Fruit fly (Drosophila melanogaster): Measurements from ENCODE around the gene stx.
A peak's percentile ranks its signal among the peaks of the same experiment; 100 is the strongest.

Gene stx

DNA sequence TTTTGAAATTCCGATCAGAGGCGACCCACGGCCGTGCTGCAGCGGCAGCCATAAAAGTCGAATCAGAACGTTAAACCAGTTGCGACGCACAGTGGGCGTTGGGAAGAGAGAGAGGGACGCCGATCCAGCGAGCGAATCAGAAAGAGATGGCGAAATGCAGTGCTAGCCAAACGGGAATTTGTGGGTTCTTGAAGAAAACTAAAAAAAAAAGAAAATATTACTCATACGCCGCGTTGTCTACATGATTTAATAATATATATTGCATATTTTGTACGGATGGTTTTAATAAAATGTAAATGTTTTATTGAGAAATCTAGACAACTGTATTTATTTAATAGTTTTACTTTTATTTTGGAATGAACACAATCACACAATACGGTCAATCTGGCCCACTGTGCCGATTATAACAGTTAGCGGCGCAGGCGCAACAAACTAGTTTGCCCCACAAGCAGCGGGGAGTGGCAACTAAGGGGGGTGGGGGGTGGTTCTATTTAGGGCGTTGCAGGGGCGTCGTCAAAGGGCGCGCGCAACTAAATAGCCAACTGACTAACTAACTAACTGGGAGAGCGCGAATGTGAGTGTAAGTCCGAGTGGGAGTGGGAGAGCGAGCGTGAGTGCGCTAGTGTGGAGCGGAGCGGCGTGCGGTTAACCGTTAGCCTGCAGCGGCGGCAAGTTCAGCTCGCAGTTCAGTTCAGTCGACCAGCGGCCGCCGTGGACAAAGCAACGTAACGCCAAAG is 27.3 kb upstream of the stx start, which contains the start of gene CG15211 (continued):
- TF ChIP-seq fd64A (GFP tag; optimal IDR thresholded peaks at IDR 0.05), result no peak
- no peak for TF ChIP-seq Dip3 (GFP tag; optimal IDR thresholded peaks at IDR 0.05)
- TF ChIP-seq CG32772 (GFP tag; IDR thresholded peaks at IDR 0.05), result peak; percentile 70
- TF ChIP-seq CG17829 (tag; optimal IDR thresholded peaks at IDR 0.05), result peak; percentile 79
- peak; percentile 57 for TF ChIP-seq lilli (GFP tag; optimal IDR thresholded peaks at IDR 0.05)
- no peak for TF ChIP-seq her (GFP tag; optimal IDR thresholded peaks at IDR 0.05)
- TF ChIP-seq HLH54F (GFP tag; optimal IDR thresholded peaks at IDR 0.05), result no peak
- peak; percentile 25 to 89 for TF ChIP-seq insv (GFP tag; optimal IDR thresholded peaks at IDR 0.05)
- peak; percentile 65 for TF ChIP-seq Chrac-16 (GFP tag; optimal IDR thresholded peaks at IDR 0.05)
- peak; percentile 89 for TF ChIP-seq z (GFP tag; IDR thresholded peaks at IDR 0.05)
- TF ChIP-seq CG2116 (GFP tag; optimal IDR thresholded peaks at IDR 0.05), result peak; percentile 38
- peak; percentile 77 for TF ChIP-seq CG10209 (GFP tag; optimal IDR thresholded peaks at IDR 0.05)
- peak; percentile 37 for TF ChIP-seq scrt (GFP tag; optimal IDR thresholded peaks at IDR 0.05)
- peak; percentile 53 for TF ChIP-seq Abd-B (GFP tag; optimal IDR thresholded peaks at IDR 0.05)
- peak; percentile 71 for TF ChIP-seq cad (GFP tag; optimal IDR thresholded peaks at IDR 0.05)
- peak; percentile 62 for TF ChIP-seq Spps (tag; optimal IDR thresholded peaks at IDR 0.05)
- TF ChIP-seq aop (GFP tag; IDR thresholded peaks at IDR 0.05), result no peak
- peak; percentile 85 for TF ChIP-seq CG18262 (tag; optimal IDR thresholded peaks at IDR 0.05)
- peak; percentile 45; the same call in 1 of the 2 replicates for TF ChIP-seq bbx (GFP tag; IDR thresholded peaks at IDR 0.05; ENCODE audit: partially characterized antibody)
- TF ChIP-seq B-H1 (GFP tag; IDR thresholded peaks at IDR 0.05), result peak; percentile 31
- peak; percentile 50; the same call in 1 of the 2 replicates for TF ChIP-seq ap (GFP tag; IDR thresholded peaks at IDR 0.05)
- no peak for TF ChIP-seq hth (optimal IDR thresholded peaks at IDR 0.05)
- peak; percentile 86 for TF ChIP-seq CG2712 (tag; optimal IDR thresholded peaks at IDR 0.05)
- TF ChIP-seq CG42726 (GFP tag; IDR thresholded peaks at IDR 0.05; ENCODE audit: partially characterized antibody), result no peak
- TF ChIP-seq CG9215 (GFP tag; IDR thresholded peaks at IDR 0.05), result peak; percentile 35; the same call in 1 of the 2 replicates
- peak in 1 of 2 experiments; percentile 59 for TF ChIP-seq dpn (GFP tag; optimal IDR thresholded peaks at IDR 0.05)
- peak; percentile 36 for TF ChIP-seq CG15011 (GFP tag; optimal IDR thresholded peaks at IDR 0.05)
- no peak for TF ChIP-seq CG17186 (GFP tag; optimal IDR thresholded peaks at IDR 0.05)
- peak; percentile 49 for TF ChIP-seq Lhr (GFP tag; optimal IDR thresholded peaks at IDR 0.05)
- TF ChIP-seq Hmr (GFP tag; optimal IDR thresholded peaks at IDR 0.05), result peak; percentile 61
- TF ChIP-seq gce (GFP tag; IDR thresholded peaks at IDR 0.05), result peak; percentile 31; the same call in 1 of the 3 replicates
- peak; percentile 72 for TF ChIP-seq CG17385 (GFP tag; optimal IDR thresholded peaks at IDR 0.05)
- no peak for TF ChIP-seq CG6813 (GFP tag; optimal IDR thresholded peaks at IDR 0.05)
- peak; percentile 54; the same call in 1 of the 2 replicates for TF ChIP-seq CG14441 (GFP tag; IDR thresholded peaks at IDR 0.05)
- no peak; the same call in 1 of the 2 replicates for TF ChIP-seq MBD-R2 (GFP tag; IDR thresholded peaks at IDR 0.05)
- peak; percentile 19 for TF ChIP-seq Hand (GFP tag; optimal IDR thresholded peaks at IDR 0.05)
- peak; percentile 21; the same call in 2 of the 3 replicates for TF ChIP-seq Aef1 (GFP tag; IDR thresholded peaks at IDR 0.05)
- TF ChIP-seq disco-r (GFP tag; optimal IDR thresholded peaks at IDR 0.05), result no peak
- TF ChIP-seq CG11398 (GFP tag; optimal IDR thresholded peaks at IDR 0.05), result no peak
- no peak for TF ChIP-seq CG31365 (tag; optimal IDR thresholded peaks at IDR 0.05)
- peak; percentile 55; the same call in 1 of the 2 replicates for TF ChIP-seq Awh (GFP tag; IDR thresholded peaks at IDR 0.05)
- TF ChIP-seq CG3065 (GFP tag; optimal IDR thresholded peaks at IDR 0.05), result peak; percentile 4
- TF ChIP-seq ash1 (GFP tag; optimal IDR thresholded peaks at IDR 0.05), result no peak
- TF ChIP-seq nau (GFP tag; optimal IDR thresholded peaks at IDR 0.05), result peak; percentile 4
- TF ChIP-seq chif (GFP tag; optimal IDR thresholded peaks at IDR 0.05), result peak; percentile 15 to 54
- TF ChIP-seq peb (GFP tag; IDR thresholded peaks at IDR 0.05), result peak; percentile 49
- no peak for TF ChIP-seq hbn (GFP tag; IDR thresholded peaks at IDR 0.05; ENCODE audit: partially characterized antibody)
- no peak for TF ChIP-seq ham (GFP tag; IDR thresholded peaks at IDR 0.05)
- TF ChIP-seq mirr (GFP tag; optimal IDR thresholded peaks at IDR 0.05), result peak; percentile 19

Data from whole organism, embryonic.